Fruit fly (Drosophila melanogaster) whole organism, embryonic: ENCODE results near the gene CG15537.
A peak's percentile ranks its signal among the peaks of the same experiment; 100 is the strongest.

Source experiments
- Aef1 ChIP-seq: fragments of 200-800 bp; sonication (Bioruptor generic); IDR thresholded peaks from 3 replicates; pipeline ENCODE4 v1.3.6; 2022; ENCODE audit warnings: missing biosample characterization, missing genetic modification characterization
- Bgb ChIP-seq: fragments of 200-800 bp; sonication (Bioruptor generic); IDR thresholded peaks from 2 replicates; pipeline ENCODE4 v1.3.6; 2022; ENCODE audit warnings: missing biosample characterization, missing genetic modification characterization; ENCODE audit not compliant: partially characterized antibody
- BtbVII ChIP-seq: fragments of 200-800 bp; sonication (Bioruptor generic); optimal IDR thresholded peaks from 3 replicates; lab custom pipeline; 2017; ENCODE audit warnings: missing biosample characterization, mild to moderate bottlenecking, missing genetic modification characterization
- CG10565 ChIP-seq: fragments of 200-800 bp; sonication (Bioruptor generic); optimal IDR thresholded peaks from 3 replicates; lab custom pipeline; 2016; ENCODE audit warnings: missing biosample characterization, mild to moderate bottlenecking, missing genetic modification characterization
- CG11695 ChIP-seq: fragments of 200-800 bp; sonication (Bioruptor generic); IDR thresholded peaks from 3 replicates; pipeline ENCODE4 v1.3.6; 2022; ENCODE audit warnings: missing biosample characterization, missing genetic modification characterization
- CG12104 ChIP-seq: fragments of 200-800 bp; sonication (Bioruptor generic); optimal IDR thresholded peaks from 3 replicates; lab custom pipeline; 2016; ENCODE audit warnings: missing biosample characterization, missing genetic modification characterization
- CG13424 ChIP-seq: fragments of 200-800 bp; sonication (Bioruptor generic); optimal IDR thresholded peaks from 2 replicates; lab custom pipeline; 2019; ENCODE audit warnings: missing biosample characterization, mild to moderate bottlenecking, missing genetic modification characterization, moderate library complexity
- CG15479 ChIP-seq: fragments of 200-800 bp; sonication (Bioruptor generic); optimal IDR thresholded peaks from 3 replicates; lab custom pipeline; 2019; ENCODE audit warnings: missing biosample characterization, mild to moderate bottlenecking, missing genetic modification characterization, moderate library complexity
- CG17186 ChIP-seq: fragments of 200-800 bp; sonication (Bioruptor generic); optimal IDR thresholded peaks from 3 replicates; lab custom pipeline; 2017; ENCODE audit warnings: missing biosample characterization, missing genetic modification reagents, missing genetic modification characterization
- CG18619 ChIP-seq: fragments of 200-800 bp; sonication (Bioruptor generic); optimal IDR thresholded peaks from 3 replicates; lab custom pipeline; 2017; ENCODE audit warnings: missing biosample characterization, mild to moderate bottlenecking, missing genetic modification characterization
- CG32767 ChIP-seq: fragments of 200-800 bp; sonication (Bioruptor generic); IDR thresholded peaks from 2 replicates; pipeline ENCODE4 v1.3.6; 2022; ENCODE audit warnings: missing biosample characterization, missing genetic modification characterization
- CG33557 ChIP-seq: fragments of 200-800 bp; sonication (Bioruptor generic); optimal IDR thresholded peaks from 2 replicates; lab custom pipeline; 2019; ENCODE audit warnings: missing biosample characterization, mild to moderate bottlenecking, missing genetic modification characterization, moderate library complexity
- CG42726 ChIP-seq: fragments of 200-800 bp; sonication (Bioruptor generic); IDR thresholded peaks from 2 replicates; pipeline ENCODE4 v1.3.6; 2022; ENCODE audit warnings: missing biosample characterization, missing genetic modification characterization; ENCODE audit not compliant: partially characterized antibody
- CG4854 ChIP-seq: fragments of 200-800 bp; sonication (Bioruptor generic); optimal IDR thresholded peaks from 2 replicates; lab custom pipeline; 2016; ENCODE audit warnings: missing biosample characterization, missing genetic modification characterization, inconsistent platforms
- CG5180 ChIP-seq: fragments of 200-800 bp; sonication (Bioruptor generic); optimal IDR thresholded peaks from 3 replicates; lab custom pipeline; 2017; ENCODE audit warnings: missing biosample characterization, missing genetic modification characterization, mild to moderate bottlenecking, moderate library complexity, missing genetic modification reagents
- CG7839 ChIP-seq: fragments of 200-800 bp; sonication (Bioruptor generic); optimal IDR thresholded peaks from 3 replicates; lab custom pipeline; 2018; ENCODE audit warnings: missing biosample characterization, mild to moderate bottlenecking, missing genetic modification characterization, moderate library complexity
- Camta ChIP-seq: fragments of 200-800 bp; sonication (Bioruptor generic); optimal IDR thresholded peaks from 2 replicates; lab custom pipeline; 2016; ENCODE audit warnings: missing biosample characterization, missing genetic modification characterization
- D19B ChIP-seq: fragments of 200-800 bp; sonication (Bioruptor generic); optimal IDR thresholded peaks from 2 replicates; lab custom pipeline; 2017; ENCODE audit warnings: missing biosample characterization, mild to moderate bottlenecking, missing genetic modification characterization
- Dip2 ChIP-seq: fragments of 200-800 bp; sonication (Bioruptor generic); IDR thresholded peaks from 2 replicates; pipeline ENCODE4 v1.3.6; 2022; ENCODE audit warnings: missing biosample characterization, missing genetic modification characterization
- HLH4C ChIP-seq: fragments of 200-800 bp; sonication (Bioruptor generic); IDR thresholded peaks from 3 replicates; pipeline ENCODE4 v1.3.6; 2022; ENCODE audit warnings: missing biosample characterization, missing genetic modification characterization; ENCODE audit not compliant: partially characterized antibody
- Meics ChIP-seq: fragments of 200-800 bp; sonication (Bioruptor generic); optimal IDR thresholded peaks from 2 replicates; lab custom pipeline; 2017; ENCODE audit warnings: missing biosample characterization, mild to moderate bottlenecking, missing genetic modification characterization
- Nf-YA ChIP-seq: fragments of 200-800 bp; sonication (Bioruptor generic); IDR thresholded peaks from 2 replicates; pipeline ENCODE4 v1.3.6; 2022; ENCODE audit warnings: missing biosample characterization, missing genetic modification characterization
- Pdp1 ChIP-seq, 2 experiments: fragments of 200-800 bp; sonication (Bioruptor generic); optimal IDR thresholded peaks; 3 replicates each; lab custom pipeline; 2016; ENCODE audit warnings: missing biosample characterization in 2 of 2, missing genetic modification characterization in 2 of 2, mild to moderate bottlenecking in 1 of 2, moderate library complexity in 1 of 2
- Rx ChIP-seq: fragments of 200-800 bp; sonication (Bioruptor generic); IDR thresholded peaks from 2 replicates; pipeline ENCODE4 v1.3.6; 2022; ENCODE audit warnings: missing biosample characterization, missing genetic modification characterization
- Usf ChIP-seq: fragments of 200-800 bp; sonication (Bioruptor generic); optimal IDR thresholded peaks from 2 replicates; lab custom pipeline; 2017; ENCODE audit warnings: missing genotype, missing biosample characterization, missing genetic modification characterization
- YL-1 ChIP-seq: fragments of 200-800 bp; sonication (Bioruptor generic); optimal IDR thresholded peaks from 3 replicates; lab custom pipeline; 2017; ENCODE audit warnings: missing biosample characterization, mild to moderate bottlenecking, missing genetic modification characterization
- aop ChIP-seq: fragments of 200-800 bp; sonication (Bioruptor generic); IDR thresholded peaks from 2 replicates; pipeline ENCODE4 v1.3.6; 2022; ENCODE audit warnings: missing biosample characterization, missing genetic modification characterization
- az2 ChIP-seq: fragments of 200-800 bp; sonication (Bioruptor generic); optimal IDR thresholded peaks from 3 replicates; lab custom pipeline; 2016; ENCODE audit warnings: missing biosample characterization, missing genetic modification characterization
- chif ChIP-seq, 2 experiments: fragments of 200-800 bp; sonication (Bioruptor generic); optimal IDR thresholded peaks; 3 replicates each; lab custom pipeline; 2016; ENCODE audit warnings: missing biosample characterization in 2 of 2, missing genetic modification characterization in 2 of 2
- crp ChIP-seq, 2 experiments: fragments of 200-800 bp; sonication (Bioruptor generic); optimal IDR thresholded peaks; 2 replicates in 1 of 2; 3 replicates in 1 of 2; lab custom pipeline; 2017; ENCODE audit warnings: missing biosample characterization in 2 of 2, missing genetic modification characterization in 2 of 2, mild to moderate bottlenecking in 1 of 2, moderate library complexity in 1 of 2
- exex ChIP-seq: fragments of 200-800 bp; sonication (Bioruptor generic); optimal IDR thresholded peaks from 4 replicates; lab custom pipeline; 2018; ENCODE audit warnings: missing biosample characterization, mild to moderate bottlenecking, missing genetic modification characterization, moderate library complexity
- gem ChIP-seq: fragments of 200-800 bp; sonication (Bioruptor generic); optimal IDR thresholded peaks from 2 replicates; lab custom pipeline; 2019; ENCODE audit warnings: missing biosample characterization, mild to moderate bottlenecking, missing genetic modification characterization, moderate library complexity
- jigr1 ChIP-seq: fragments of 200-800 bp; sonication (Bioruptor generic); IDR thresholded peaks from 3 replicates; pipeline ENCODE4 v1.3.6; 2022; ENCODE audit warnings: missing biosample characterization, missing genetic modification characterization
- kay ChIP-seq: fragments of 200-800 bp; sonication (Bioruptor generic); optimal IDR thresholded peaks from 2 replicates; lab custom pipeline; 2016; ENCODE audit warnings: missing biosample characterization, missing genetic modification characterization
- kni ChIP-seq: fragments of 200-800 bp; sonication (Bioruptor generic); optimal IDR thresholded peaks from 3 replicates; lab custom pipeline; 2017; ENCODE audit warnings: mild to moderate bottlenecking, missing biosample characterization, missing genetic modification reagents, missing genetic modification characterization
- knrl ChIP-seq: fragments of 200-800 bp; sonication (Bioruptor generic); IDR thresholded peaks from 3 replicates; pipeline ENCODE4 v1.3.6; 2022; ENCODE audit warnings: missing biosample characterization, missing genetic modification characterization; ENCODE audit not compliant: partially characterized antibody
- lbe ChIP-seq: fragments of 200-800 bp; sonication (Bioruptor generic); optimal IDR thresholded peaks from 2 replicates; lab custom pipeline; 2016; ENCODE audit warnings: missing biosample characterization, mild to moderate bottlenecking, missing genetic modification characterization
- maf-S ChIP-seq: fragments of 200-800 bp; sonication (Bioruptor generic); optimal IDR thresholded peaks from 2 replicates; lab custom pipeline; 2016; ENCODE audit warnings: missing biosample characterization, missing genetic modification characterization
- mirr ChIP-seq: fragments of 200-800 bp; sonication (Bioruptor generic); optimal IDR thresholded peaks from 3 replicates; lab custom pipeline; 2018; ENCODE audit warnings: missing biosample characterization, mild to moderate bottlenecking, missing genetic modification characterization
- nmo ChIP-seq: fragments of 200-800 bp; sonication (Bioruptor generic); optimal IDR thresholded peaks from 2 replicates; lab custom pipeline; 2018; ENCODE audit warnings: missing biosample characterization, mild to moderate bottlenecking, missing genetic modification characterization, moderate library complexity
- pros ChIP-seq: fragments of 200-800 bp; sonication (Bioruptor generic); optimal IDR thresholded peaks from 3 replicates; lab custom pipeline; 2019; ENCODE audit warnings: missing biosample characterization, mild to moderate bottlenecking, missing genetic modification characterization, moderate library complexity
- pum ChIP-seq: fragments of 200-800 bp; sonication (Bioruptor generic); optimal IDR thresholded peaks from 2 replicates; lab custom pipeline; 2016; ENCODE audit warnings: missing biosample characterization, missing genetic modification characterization
- slbo ChIP-seq: fragments of 200-800 bp; sonication (Bioruptor generic); IDR thresholded peaks from 2 replicates; pipeline ENCODE4 v1.3.6; 2022; ENCODE audit warnings: missing biosample characterization, missing genetic modification characterization
- tx ChIP-seq: fragments of 200-800 bp; sonication (Bioruptor generic); optimal IDR thresholded peaks from 2 replicates; lab custom pipeline; 2016; ENCODE audit warnings: missing biosample characterization, missing genetic modification characterization
- vfl ChIP-seq: fragments of 200-800 bp; sonication (Bioruptor generic); optimal IDR thresholded peaks from 2 replicates; lab custom pipeline; 2016; ENCODE audit warnings: missing biosample characterization, missing genetic modification characterization

The CG15537 gene

dm6 chr3R:30453236-30453635, 9.8 kb upstream of the CG15537 start:
- TF ChIP-seq aop: no peak
- peak; percentile 74 for TF ChIP-seq exex (tag; lab: Kevin White, UChicago)
- no peak for TF ChIP-seq jigr1
- no peak for TF ChIP-seq maf-S (GFP tag; lab: Kevin White, UChicago)
- peak in 1 of 2 experiments; percentile 60 for TF ChIP-seq Pdp1 (GFP tag; optimal IDR thresholded peaks at IDR 0.05; lab: Kevin White, UChicago)
- TF ChIP-seq knrl (GFP tag; lab: Robert Waterston, UW): no peak
- TF ChIP-seq Dip2 (GFP tag; lab: Robert Waterston, UW): no peak
- peak; percentile 55 for TF ChIP-seq mirr (GFP tag; lab: Kevin White, UChicago)
- no peak for TF ChIP-seq vfl (GFP tag; lab: Kevin White, UChicago)

dm6 chr3R:30450690-30451343, 7.4 kb upstream of the CG15537 start:
- TF ChIP-seq CG18619 (GFP tag; lab: Kevin White, UChicago) (no peak), CG7839 (tag; lab: Kevin White, UChicago) (no peak), Bgb (GFP tag; lab: Robert Waterston, UW) (peak; percentile 50; the same call in 1 of the 2 replicates), Rx (GFP tag; lab: Robert Waterston, UW) (0 out of 2 replicates have a peak, but pooled peaks have one; percentile 6), slbo (GFP tag; lab: Robert Waterston, UW) (no peak), D19B (GFP tag; lab: Kevin White, UChicago) (peak; percentile 54), HLH4C (GFP tag; lab: Robert Waterston, UW) (peak; percentile 51; the same call in 2 of the 3 replicates), Pdp1 (GFP tag; optimal IDR thresholded peaks at IDR 0.05; lab: Kevin White, UChicago) (peak in 1 of 2 experiments; percentile 1), CG11695 (GFP tag; lab: Robert Waterston, UW) (0 out of 3 replicates have a peak, but pooled peaks have one; percentile 4), az2 (GFP tag; lab: Kevin White, UChicago) (no peak), gem (tag; lab: Kevin White, UChicago) (no peak), YL-1 (GFP tag; lab: Kevin White, UChicago) (no peak), pros (no peak)

- TF ChIP-seq CG5180 (GFP tag; lab: Kevin White, UChicago): peak; percentile 26
- TF ChIP-seq CG10565 (GFP tag; lab: Kevin White, UChicago): peak; percentile 48
- peak; percentile 90 for TF ChIP-seq BtbVII
- TF ChIP-seq CG15479: no peak
- peak; percentile 59 for TF ChIP-seq tx (GFP tag; lab: Kevin White, UChicago)
- peak; percentile 59 for TF ChIP-seq kni (GFP tag; lab: Kevin White, UChicago)
- TF ChIP-seq CG12104 (GFP tag; lab: Kevin White, UChicago): peak; percentile 61
- TF ChIP-seq pum (GFP tag; lab: Kevin White, UChicago): peak; percentile 38
- TF ChIP-seq chif (GFP tag; optimal IDR thresholded peaks at IDR 0.05; lab: Kevin White, UChicago): peak; percentile 54 to 74
- peak; percentile 76 for TF ChIP-seq Meics (GFP tag; lab: Kevin White, UChicago)
- TF ChIP-seq lbe: peak; percentile 94
- no peak for TF ChIP-seq D19B (GFP tag; lab: Kevin White, UChicago)
- peak; percentile 77 for TF ChIP-seq CG32767 (GFP tag; lab: Robert Waterston, UW)
- TF ChIP-seq CG13424 (tag; lab: Kevin White, UChicago): no peak
- no peak for TF ChIP-seq knrl (GFP tag; lab: Robert Waterston, UW)
- peak; percentile 84 for TF ChIP-seq CG11695 (GFP tag; lab: Robert Waterston, UW)
- TF ChIP-seq Nf-YA (GFP tag; lab: Robert Waterston, UW): peak; percentile 84
- peak; percentile 78 for TF ChIP-seq Camta
- peak; percentile 78 for TF ChIP-seq CG33557 (GFP tag; lab: Kevin White, UChicago)
- no peak for TF ChIP-seq nmo (GFP tag; lab: Kevin White, UChicago)
- no peak for TF ChIP-seq crp (GFP tag; optimal IDR thresholded peaks at IDR 0.05; lab: Kevin White, UChicago)
- peak; percentile 59 for TF ChIP-seq CG17186 (GFP tag; lab: Kevin White, UChicago)
- TF ChIP-seq Aef1 (GFP tag; lab: Robert Waterston, UW): 0 out of 3 replicates have a peak, but pooled peaks have one; percentile 22
- TF ChIP-seq CG4854 (GFP tag; lab: Kevin White, UChicago): peak; percentile 79
- TF ChIP-seq kay (GFP tag; lab: Kevin White, UChicago): peak; percentile 28
- TF ChIP-seq CG42726: no peak
- no peak for TF ChIP-seq Usf (GFP tag; lab: Kevin White, UChicago)
These were observed 6.8 kb upstream of the CG15537 start for dm6 chr3R:30450224-30450623.
